Fruit fly (Drosophila melanogaster) whole organism, embryonic: ENCODE measurements around the gene Fmr1.

Experiments
- Antp ChIP-seq: fragments of 200-800 bp; sonication (Bioruptor generic); optimal IDR thresholded peaks from 3 replicates; lab custom pipeline; 2016; ENCODE audit warnings: missing biosample characterization, missing genetic modification characterization
- BEAF-32 ChIP-seq: fragments of 200-800 bp; sonication (Bioruptor generic); optimal IDR thresholded peaks from 3 replicates; lab custom pipeline; 2017; ENCODE audit warnings: missing biosample characterization, missing genetic modification characterization, mild to moderate bottlenecking, moderate library complexity, missing genetic modification reagents
- Bdp1 ChIP-seq: fragments of 200-800 bp; sonication (Bioruptor generic); optimal IDR thresholded peaks from 3 replicates; lab custom pipeline; 2016; ENCODE audit warnings: missing biosample characterization, missing genetic modification characterization
- CG10147 ChIP-seq: fragments of 200-800 bp; sonication (Bioruptor generic); optimal IDR thresholded peaks from 2 replicates; lab custom pipeline; 2019; ENCODE audit warnings: missing biosample characterization, mild to moderate bottlenecking, missing genetic modification characterization, moderate library complexity
- CG10267 ChIP-seq: fragments of 200-800 bp; sonication (Bioruptor generic); optimal IDR thresholded peaks from 2 replicates; lab custom pipeline; 2018; ENCODE audit warnings: missing biosample characterization, mild to moderate bottlenecking, missing genetic modification characterization, moderate library complexity
- CG10431 ChIP-seq: fragments of 200-800 bp; sonication (Bioruptor generic); optimal IDR thresholded peaks from 3 replicates; lab custom pipeline; 2018; ENCODE audit warnings: missing biosample characterization, mild to moderate bottlenecking, missing genetic modification characterization
- CG10979 ChIP-seq: fragments of 200-800 bp; sonication (Bioruptor generic); optimal IDR thresholded peaks from 2 replicates; lab custom pipeline; 2018; ENCODE audit warnings: missing biosample characterization, mild to moderate bottlenecking, missing genetic modification characterization, moderate library complexity
- CG11723 ChIP-seq: fragments of 200-800 bp; sonication (Bioruptor generic); optimal IDR thresholded peaks from 2 replicates; lab custom pipeline; 2017; ENCODE audit warnings: missing biosample characterization, mild to moderate bottlenecking, missing genetic modification characterization
- CG12769 ChIP-seq: fragments of 200-800 bp; sonication (Bioruptor generic); optimal IDR thresholded peaks from 2 replicates; lab custom pipeline; 2019; ENCODE audit warnings: missing biosample characterization, mild to moderate bottlenecking, missing genetic modification characterization, moderate library complexity
- CG15479 ChIP-seq: fragments of 200-800 bp; sonication (Bioruptor generic); optimal IDR thresholded peaks from 3 replicates; lab custom pipeline; 2019; ENCODE audit warnings: missing biosample characterization, mild to moderate bottlenecking, missing genetic modification characterization, moderate library complexity
- CG17612 ChIP-seq: fragments of 200-800 bp; sonication (Bioruptor generic); IDR thresholded peaks from 2 replicates; pipeline ENCODE4 v1.3.6; 2022; ENCODE audit warnings: missing biosample characterization, missing genetic modification characterization
- CG2199 ChIP-seq: fragments of 200-800 bp; sonication (Bioruptor generic); IDR thresholded peaks from 3 replicates; pipeline ENCODE4 v1.3.6; 2022; ENCODE audit warnings: missing biosample characterization, missing genetic modification characterization
- CG31224 ChIP-seq: fragments of 200-800 bp; sonication (Bioruptor generic); IDR thresholded peaks from 2 replicates; pipeline ENCODE4 v1.3.6; 2022; ENCODE audit warnings: missing biosample characterization, missing genetic modification characterization
- CG3163 ChIP-seq: fragments of 200-800 bp; sonication (Bioruptor generic); optimal IDR thresholded peaks from 3 replicates; lab custom pipeline; 2016; ENCODE audit warnings: missing biosample characterization, missing genetic modification characterization
- CG34422 ChIP-seq: fragments of 200-800 bp; sonication (Bioruptor generic); IDR thresholded peaks from 3 replicates; pipeline ENCODE4 v1.3.6; 2022; ENCODE audit warnings: missing biosample characterization, missing genetic modification characterization
- CG4328 ChIP-seq: fragments of 200-800 bp; sonication (Bioruptor generic); optimal IDR thresholded peaks from 3 replicates; lab custom pipeline; 2017; ENCODE audit warnings: missing biosample characterization, missing genetic modification reagents, missing genetic modification characterization
- CG6175 ChIP-seq: fragments of 200-800 bp; sonication (Bioruptor generic); IDR thresholded peaks from 3 replicates; pipeline ENCODE4 v1.3.6; 2022; ENCODE audit warnings: missing biosample characterization, missing genetic modification characterization
- CG6765 ChIP-seq: fragments of 200-800 bp; sonication (Bioruptor generic); optimal IDR thresholded peaks from 3 replicates; lab custom pipeline; 2017; ENCODE audit warnings: missing biosample characterization, mild to moderate bottlenecking, missing genetic modification characterization
- CG8089 ChIP-seq: fragments of 200-800 bp; sonication (Bioruptor generic); optimal IDR thresholded peaks from 3 replicates; lab custom pipeline; 2016; ENCODE audit warnings: missing biosample characterization, missing genetic modification characterization
- CG9797 ChIP-seq: fragments of 200-800 bp; sonication (Bioruptor generic); optimal IDR thresholded peaks from 3 replicates; lab custom pipeline; 2018; ENCODE audit warnings: missing biosample characterization, mild to moderate bottlenecking, missing genetic modification characterization
- Deaf1 ChIP-seq: fragments of 200-800 bp; optimal IDR thresholded peaks from 3 replicates; lab custom pipeline; 2019; ENCODE audit warnings: missing biosample characterization, mild to moderate bottlenecking, missing genetic modification characterization, moderate library complexity
- Dip3 ChIP-seq: fragments of 200-800 bp; sonication (Bioruptor generic); optimal IDR thresholded peaks from 3 replicates; lab custom pipeline; 2016; ENCODE audit warnings: missing biosample characterization, missing genetic modification characterization
- Doc3 ChIP-seq: fragments of 200-800 bp; sonication (Bioruptor generic); IDR thresholded peaks from 3 replicates; pipeline ENCODE4 v1.3.6; 2022; ENCODE audit warnings: missing biosample characterization, missing genetic modification characterization; ENCODE audit not compliant: partially characterized antibody
- Dp ChIP-seq: fragments of 200-800 bp; sonication (Bioruptor generic); optimal IDR thresholded peaks from 2 replicates; lab custom pipeline; 2018; ENCODE audit warnings: missing biosample characterization, mild to moderate bottlenecking, missing genetic modification characterization, moderate library complexity
- Ets65A ChIP-seq: fragments of 200-800 bp; sonication (Bioruptor generic); peaks from one replicate; lab custom pipeline; 2016; ENCODE audit warnings: missing biosample characterization, missing genetic modification characterization
- Fer1 ChIP-seq: fragments of 200-800 bp; sonication (Bioruptor generic); optimal IDR thresholded peaks from 2 replicates; lab custom pipeline; 2017; ENCODE audit warnings: missing biosample characterization, mild to moderate bottlenecking, missing genetic modification characterization
- HLH54F ChIP-seq: fragments of 200-800 bp; sonication (Bioruptor generic); optimal IDR thresholded peaks from 3 replicates; lab custom pipeline; 2016; ENCODE audit warnings: missing biosample characterization, missing genetic modification characterization
- HmgZ ChIP-seq: fragments of 200-800 bp; sonication (Bioruptor generic); optimal IDR thresholded peaks from 2 replicates; lab custom pipeline; 2018; ENCODE audit warnings: missing biosample characterization, mild to moderate bottlenecking, missing genetic modification characterization
- Lpt ChIP-seq: fragments of >200 bp; optimal IDR thresholded peaks from 2 replicates; lab custom pipeline; 2018; ENCODE audit warnings: missing biosample characterization, missing genetic modification characterization
- Nf-YB ChIP-seq: fragments of 200-800 bp; sonication (Bioruptor generic); optimal IDR thresholded peaks from 3 replicates; lab custom pipeline; 2019; ENCODE audit warnings: missing biosample characterization, mild to moderate bottlenecking, missing genetic modification characterization, moderate library complexity
- Oaz ChIP-seq: fragments of 200-800 bp; sonication (Bioruptor generic); IDR thresholded peaks from 2 replicates; pipeline ENCODE4 v1.3.6; 2022; ENCODE audit warnings: missing biosample characterization, missing genetic modification characterization
- YL-1 ChIP-seq: fragments of 200-800 bp; sonication (Bioruptor generic); optimal IDR thresholded peaks from 3 replicates; lab custom pipeline; 2017; ENCODE audit warnings: missing biosample characterization, mild to moderate bottlenecking, missing genetic modification characterization
- al ChIP-seq: fragments of 200-800 bp; sonication (Bioruptor generic); IDR thresholded peaks from 2 replicates; pipeline ENCODE4 v1.3.6; 2022; ENCODE audit warnings: missing biosample characterization, missing genetic modification characterization
- aop ChIP-seq: fragments of 200-800 bp; sonication (Bioruptor generic); IDR thresholded peaks from 2 replicates; pipeline ENCODE4 v1.3.6; 2022; ENCODE audit warnings: missing biosample characterization, missing genetic modification characterization
- dati ChIP-seq: fragments of 200-800 bp; sonication (Bioruptor generic); IDR thresholded peaks from 2 replicates; pipeline ENCODE4 v1.3.6; 2022; ENCODE audit warnings: missing biosample characterization, missing genetic modification characterization
- dmrt99B ChIP-seq: fragments of 200-800 bp; sonication (Bioruptor generic); optimal IDR thresholded peaks from 2 replicates; lab custom pipeline; 2018; ENCODE audit warnings: missing biosample characterization, mild to moderate bottlenecking, missing genetic modification characterization, moderate library complexity
- gce ChIP-seq: fragments of 200-800 bp; sonication (Bioruptor generic); IDR thresholded peaks from 3 replicates; pipeline ENCODE4 v1.3.6; 2022; ENCODE audit warnings: missing biosample characterization, missing genetic modification characterization
- gem ChIP-seq: fragments of 200-800 bp; sonication (Bioruptor generic); optimal IDR thresholded peaks from 2 replicates; lab custom pipeline; 2019; ENCODE audit warnings: missing biosample characterization, mild to moderate bottlenecking, missing genetic modification characterization, moderate library complexity
- gt ChIP-seq: fragments of 200-800 bp; sonication (Bioruptor generic); IDR thresholded peaks from 2 replicates; pipeline ENCODE4 v1.3.6; 2022; ENCODE audit warnings: missing biosample characterization, missing genetic modification characterization
- h ChIP-seq: fragments of >200 bp; optimal IDR thresholded peaks from 2 replicates; lab custom pipeline; 2017
- jigr1 ChIP-seq: fragments of 200-800 bp; sonication (Bioruptor generic); IDR thresholded peaks from 3 replicates; pipeline ENCODE4 v1.3.6; 2022; ENCODE audit warnings: missing biosample characterization, missing genetic modification characterization
- lbe ChIP-seq: fragments of 200-800 bp; sonication (Bioruptor generic); optimal IDR thresholded peaks from 2 replicates; lab custom pipeline; 2016; ENCODE audit warnings: missing biosample characterization, mild to moderate bottlenecking, missing genetic modification characterization
- lilli ChIP-seq: fragments of 200-800 bp; sonication (Bioruptor generic); optimal IDR thresholded peaks from 3 replicates; lab custom pipeline; 2016; ENCODE audit warnings: missing biosample characterization, missing genetic modification characterization
- schlank ChIP-seq: fragments of 200-800 bp; sonication (Bioruptor generic); optimal IDR thresholded peaks from 2 replicates; lab custom pipeline; 2018; ENCODE audit warnings: missing biosample characterization, mild to moderate bottlenecking, missing genetic modification characterization
- slp2 ChIP-seq: fragments of 200-800 bp; sonication (Bioruptor generic); optimal IDR thresholded peaks from 2 replicates; lab custom pipeline; 2016; ENCODE audit warnings: missing biosample characterization, missing genetic modification characterization
- sna ChIP-seq: fragments of 200-800 bp; sonication (Bioruptor generic); IDR thresholded peaks from 2 replicates; pipeline ENCODE4 v1.3.6; 2022; ENCODE audit warnings: missing biosample characterization, missing genetic modification characterization; ENCODE audit not compliant: partially characterized antibody
- tap ChIP-seq: fragments of 200-800 bp; optimal IDR thresholded peaks from 3 replicates; lab custom pipeline; 2019; ENCODE audit warnings: missing biosample characterization, mild to moderate bottlenecking, missing genetic modification characterization, moderate library complexity
- trem ChIP-seq: fragments of 200-800 bp; optimal IDR thresholded peaks from 3 replicates; lab custom pipeline; 2019; ENCODE audit warnings: missing biosample characterization, mild to moderate bottlenecking, missing genetic modification characterization, moderate library complexity
- twi ChIP-seq: fragments of 200-800 bp; optimal IDR thresholded peaks from 2 replicates; lab custom pipeline; 2019; ENCODE audit warnings: missing biosample characterization, mild to moderate bottlenecking, missing genetic modification characterization, moderate library complexity
- vvl ChIP-seq: fragments of 200-800 bp; sonication (Bioruptor generic); IDR thresholded peaks from 2 replicates; pipeline ENCODE4 v1.3.6; 2022; ENCODE audit warnings: missing biosample characterization, missing genetic modification characterization
- zen2 ChIP-seq: fragments of 200-800 bp; sonication (Bioruptor generic); IDR thresholded peaks from 3 replicates; pipeline ENCODE4 v1.3.6; 2022; ENCODE audit warnings: missing biosample characterization, missing genetic modification characterization; ENCODE audit not compliant: partially characterized antibody
- zf30C ChIP-seq: fragments of 200-800 bp; sonication (Bioruptor generic); optimal IDR thresholded peaks from 3 replicates; lab custom pipeline; 2018; ENCODE audit warnings: missing biosample characterization, mild to moderate bottlenecking, missing genetic modification characterization

Fmr1 gene

dm6 chr3R:10109938-10110337 lies at the start of gene Fmr1 (continued):
- TF ChIP-seq zen2 (GFP tag; lab: Robert Waterston, UW) (no peak), BEAF-32 (GFP tag; lab: Kevin White, UChicago) (peak; percentile 65), Antp (GFP tag; lab: Kevin White, UChicago) (peak; percentile 81), sna (GFP tag; lab: Robert Waterston, UW) (no peak), jigr1 (GFP tag; lab: Robert Waterston, UW) (no peak), gce (GFP tag; lab: Robert Waterston, UW) (no peak), Doc3 (GFP tag; lab: Robert Waterston, UW) (no peak), tap (no peak), CG8089 (GFP tag; lab: Kevin White, UChicago) (peak; percentile 45), vvl (GFP tag; lab: Robert Waterston, UW) (no peak), Deaf1 (peak; percentile 60), gem (tag; lab: Kevin White, UChicago) (peak; percentile 51), Dip3 (peak; percentile 48), Fer1 (GFP tag; lab: Kevin White, UChicago) (peak; percentile 56), CG15479 (no peak), CG10979 (tag; lab: Kevin White, UChicago) (peak; percentile 19), CG10431 (GFP tag; lab: Kevin White, UChicago) (no peak), dati (GFP tag; lab: Robert Waterston, UW) (no peak), Dp (GFP tag; lab: Kevin White, UChicago) (peak; percentile 99), gt (GFP tag; lab: Robert Waterston, UW) (no peak), twi (peak; percentile 36), Oaz (GFP tag; lab: Robert Waterston, UW) (no peak), CG3163 (GFP tag; lab: Kevin White, UChicago) (peak; percentile 41), al (GFP tag; lab: Robert Waterston, UW) (peak; percentile 40), CG34422 (GFP tag; lab: Robert Waterston, UW) (no peak), Bdp1 (GFP tag; lab: Kevin White, UChicago) (peak; percentile 68), CG31224 (GFP tag; lab: Robert Waterston, UW) (no peak), CG17612 (no peak), CG10147 (GFP tag; lab: Kevin White, UChicago) (peak; percentile 33), Ets65A (GFP tag; lab: Kevin White, UChicago) (peak; percentile 96), h (lab: Kevin White, UChicago) (no peak), aop (GFP tag; lab: Robert Waterston, UW) (no peak), CG2199 (GFP tag; lab: Robert Waterston, UW) (0 out of 3 replicates have a peak, but pooled peaks have one; percentile 51), lbe (no peak), HLH54F (peak; percentile 63), Lpt (GFP tag; lab: Kevin White, UChicago) (no peak), trem (tag; lab: Kevin White, UChicago) (peak; percentile 89), CG9797 (GFP tag; lab: Kevin White, UChicago) (peak; percentile 60), lilli (GFP tag; lab: Kevin White, UChicago) (peak; percentile 71), YL-1 (GFP tag; lab: Kevin White, UChicago) (peak; percentile 17), HmgZ (tag; lab: Kevin White, UChicago) (peak; percentile 73), dmrt99B (no peak), CG4328 (no peak), CG6765 (GFP tag; lab: Kevin White, UChicago) (no peak), slp2 (GFP tag; lab: Kevin White, UChicago) (peak; percentile 49), CG10267 (tag; lab: Kevin White, UChicago) (peak; percentile 70), Nf-YB (GFP tag; lab: Kevin White, UChicago) (no peak), zf30C (no peak), CG11723 (peak; percentile 41), schlank (peak; percentile 12), CG12769 (peak; percentile 75), CG6175 (no peak)
